Worm (Caenorhabditis elegans) whole organism, young adult: ENCODE measurements around the gene F02D10.2.

Experiments used
- B0261.1 ChIP-seq: sonication (generic microtip); optimal IDR thresholded peaks from 2 replicates; lab custom pipeline; 2016; ENCODE audit warnings: mild to moderate bottlenecking, missing genetic modification characterization, moderate library complexity, missing compliant biosample characterization
- D2030.7 ChIP-seq: fragments of 200-800 bp; sonication (Bioruptor generic); IDR thresholded peaks from 2 replicates; pipeline ENCODE4 v1.3.6; 2022; ENCODE audit warnings: missing genetic modification reagents, missing genetic modification characterization, missing compliant biosample characterization
- F10E7.11 ChIP-seq: sonication (generic microtip); optimal IDR thresholded peaks from 2 replicates; lab custom pipeline; 2017; ENCODE audit warnings: mild to moderate bottlenecking, missing genetic modification characterization, moderate library complexity, missing compliant biosample characterization
- F23B12.7 ChIP-seq: sonication (generic microtip); optimal IDR thresholded peaks from 2 replicates; lab custom pipeline; 2017; ENCODE audit warnings: missing genetic modification characterization, mild to moderate bottlenecking, missing compliant biosample characterization, antibody characterized with exemption, moderate library complexity; ENCODE audit not compliant: insufficient read depth
- F52B5.7 ChIP-seq: sonication (generic microtip); optimal IDR thresholded peaks from 2 replicates; lab custom pipeline; 2016; ENCODE audit warnings: mild to moderate bottlenecking, missing genetic modification characterization, missing compliant biosample characterization
- F57A8.1 ChIP-seq: fragments of 200-800 bp; sonication (Bioruptor generic); optimal IDR thresholded peaks from 2 replicates; lab custom pipeline; 2018; ENCODE audit warnings: mild to moderate bottlenecking, missing genetic modification characterization, moderate library complexity, missing compliant biosample characterization
- F57C9.4 ChIP-seq: sonication (generic microtip); optimal IDR thresholded peaks from 2 replicates; lab custom pipeline; 2017; ENCODE audit warnings: mild to moderate bottlenecking, missing genetic modification characterization, missing compliant biosample characterization
- K11D2.4 ChIP-seq: fragments of 200-800 bp; sonication (Bioruptor generic); IDR thresholded peaks from 2 replicates; pipeline ENCODE4 v1.3.6; 2022; ENCODE audit warnings: missing genetic modification reagents, missing genetic modification characterization, missing compliant biosample characterization
- K12H6.12 ChIP-seq: fragments of 200-800 bp; sonication (Bioruptor generic); optimal IDR thresholded peaks from 2 replicates; lab custom pipeline; 2018; ENCODE audit warnings: mild to moderate bottlenecking, missing genetic modification characterization, missing compliant biosample characterization
- Y53F4B.3 ChIP-seq: fragments of 200-800 bp; sonication (Bioruptor generic); IDR thresholded peaks from 2 replicates; pipeline ENCODE4 v1.3.6; 2022; ENCODE audit warnings: missing genetic modification reagents, missing genetic modification characterization, missing compliant biosample characterization
- Y67H2A.10 ChIP-seq: fragments of 200-800 bp; sonication (Bioruptor generic); conservative IDR thresholded peaks from 2 replicates; pipeline ENCODE4 v1.3.6; 2022; ENCODE audit warnings: missing genetic modification reagents, missing genetic modification characterization, missing compliant biosample characterization
- Y79H2A.3 ChIP-seq: fragments of 200-800 bp; sonication (Bioruptor generic); conservative IDR thresholded peaks from 2 replicates; pipeline ENCODE4 v1.3.6; 2022; ENCODE audit warnings: missing genetic modification reagents, missing genetic modification characterization, missing compliant biosample characterization
- Y95B8A.8 ChIP-seq: fragments of 200-800 bp; sonication (Bioruptor generic); IDR thresholded peaks from 2 replicates; pipeline ENCODE4 v1.3.6; 2022; ENCODE audit warnings: missing genetic modification reagents, missing genetic modification characterization, missing compliant biosample characterization
- akir-1 ChIP-seq: fragments of 200-800 bp; sonication (Bioruptor generic); optimal IDR thresholded peaks from 2 replicates; lab custom pipeline; 2018; ENCODE audit warnings: mild to moderate bottlenecking, missing genetic modification characterization, moderate library complexity, missing compliant biosample characterization
- athp-1 ChIP-seq: sonication (generic microtip); optimal IDR thresholded peaks from 2 replicates; lab custom pipeline; 2017; ENCODE audit warnings: mild to moderate bottlenecking, missing genetic modification characterization, missing compliant biosample characterization
- attf-3 ChIP-seq: fragments of 200-800 bp; sonication (Bioruptor generic); conservative IDR thresholded peaks from 2 replicates; pipeline ENCODE4 v1.3.6; 2022; ENCODE audit warnings: missing genetic modification reagents, missing genetic modification characterization, missing compliant biosample characterization
- bed-2 ChIP-seq: fragments of 200-800 bp; sonication (Bioruptor generic); IDR thresholded peaks from 2 replicates; pipeline ENCODE4 v1.3.6; 2022; ENCODE audit warnings: missing genetic modification reagents, missing genetic modification characterization, missing compliant biosample characterization
- ceh-79 ChIP-seq: sonication (generic microtip); optimal IDR thresholded peaks from 2 replicates; lab custom pipeline; 2017; ENCODE audit warnings: mild to moderate bottlenecking, missing genetic modification characterization, missing compliant biosample characterization
- dox-1 ChIP-seq: fragments of 200-800 bp; sonication (Bioruptor generic); IDR thresholded peaks from 2 replicates; pipeline ENCODE4 v1.3.6; 2022; ENCODE audit warnings: missing genetic modification reagents, missing genetic modification characterization, missing compliant biosample characterization
- dpff-1 ChIP-seq: sonication (generic microtip); optimal IDR thresholded peaks from 2 replicates; lab custom pipeline; 2017; ENCODE audit warnings: mild to moderate bottlenecking, missing genetic modification characterization, missing compliant biosample characterization
- egl-44 ChIP-seq: fragments of 200-800 bp; sonication (Bioruptor generic); IDR thresholded peaks from 2 replicates; pipeline ENCODE4 v1.3.6; 2022; ENCODE audit warnings: missing genetic modification reagents, missing genetic modification characterization, missing compliant biosample characterization
- egrh-3 ChIP-seq: fragments of 200-800 bp; sonication (Bioruptor generic); IDR thresholded peaks from 2 replicates; pipeline ENCODE4 v1.3.6; 2022; ENCODE audit warnings: missing genetic modification reagents, missing genetic modification characterization, missing compliant biosample characterization
- ets-4 ChIP-seq: fragments of 200-800 bp; sonication (Bioruptor generic); optimal IDR thresholded peaks from 2 replicates; lab custom pipeline; 2018; ENCODE audit warnings: mild to moderate bottlenecking, missing genetic modification characterization, missing compliant biosample characterization
- him-1 ChIP-seq: sonication (generic microtip); optimal IDR thresholded peaks from 2 replicates; lab custom pipeline; 2016; ENCODE audit warnings: missing genotype, missing genetic modification reagents, missing genetic modification characterization, missing compliant biosample characterization
- hlh-12 ChIP-seq: sonication (generic microtip); optimal IDR thresholded peaks from 2 replicates; lab custom pipeline; 2016; ENCODE audit warnings: missing genetic modification characterization, missing compliant biosample characterization
- hmg-1.2 ChIP-seq: fragments of 200-800 bp; sonication (Bioruptor generic); IDR thresholded peaks from 2 replicates; pipeline ENCODE4 v1.3.6; 2022; ENCODE audit warnings: missing genetic modification reagents, missing genetic modification characterization, missing compliant biosample characterization
- hmg-20 ChIP-seq: fragments of 200-800 bp; sonication (Bioruptor generic); IDR thresholded peaks from 2 replicates; pipeline ENCODE4 v1.3.6; 2022; ENCODE audit warnings: missing genetic modification reagents, missing genetic modification characterization, missing compliant biosample characterization
- hrde-1 ChIP-seq: sonication (generic microtip); optimal IDR thresholded peaks from 2 replicates; lab custom pipeline; 2016; ENCODE audit warnings: missing genetic modification characterization, mild to moderate bottlenecking, missing compliant biosample characterization, moderate library complexity, missing genotype, missing genetic modification reagents, borderline replicate concordance
- nhr-80 ChIP-seq: sonication (generic microtip); optimal IDR thresholded peaks from 2 replicates; lab custom pipeline; 2016; ENCODE audit warnings: missing genetic modification characterization, missing compliant biosample characterization
- nhr-90 ChIP-seq: sonication (generic microtip); optimal IDR thresholded peaks from 2 replicates; lab custom pipeline; 2016; ENCODE audit warnings: missing genotype, mild to moderate bottlenecking, missing genetic modification characterization, missing compliant biosample characterization
- rcor-1 ChIP-seq: fragments of 200-800 bp; sonication (Bioruptor generic); IDR thresholded peaks from 2 replicates; pipeline ENCODE4 v1.3.6; 2022; ENCODE audit warnings: missing genetic modification reagents, missing genetic modification characterization, missing compliant biosample characterization
- snpc-1.3 ChIP-seq: sonication (generic microtip); optimal IDR thresholded peaks from 2 replicates; lab custom pipeline; 2017; ENCODE audit warnings: missing genetic modification characterization, mild to moderate bottlenecking, missing compliant biosample characterization, antibody characterized with exemption, moderate library complexity, missing genotype, missing genetic modification reagents; ENCODE audit not compliant: insufficient read depth
- snpc-4 ChIP-seq, 5 experiments: fragments of 150-350 bp in 1 of 5; sonication (generic microtip) in 4 of 5; optimal IDR thresholded peaks; 2 replicates each; lab custom pipeline; 2014 to 2018; ENCODE audit warnings: missing genetic modification characterization in 5 of 5, missing biosample characterization in 3 of 5, antibody characterized with exemption in 2 of 5, mild to moderate bottlenecking in 2 of 5, missing compliant biosample characterization in 2 of 5, missing genotype in 2 of 5, moderate library complexity in 2 of 5, missing genetic modification reagents in 1 of 5
- sptf-2 ChIP-seq: fragments of 200-800 bp; sonication (Bioruptor generic); optimal IDR thresholded peaks from 2 replicates; lab custom pipeline; 2018; ENCODE audit warnings: mild to moderate bottlenecking, missing genetic modification characterization, missing compliant biosample characterization
- tbp1 ChIP-seq: fragments of 200-800 bp; sonication (Bioruptor generic); optimal IDR thresholded peaks from 2 replicates; lab custom pipeline; 2018; ENCODE audit warnings: mild to moderate bottlenecking, missing genetic modification characterization, missing compliant biosample characterization
- unc-62 ChIP-seq: fragments of 150-350 bp; optimal IDR thresholded peaks from 2 replicates; lab custom pipeline; 2014; ENCODE audit warnings: missing biosample characterization, missing genetic modification reagents, missing genetic modification characterization
- zfh-2 ChIP-seq: fragments of 200-800 bp; sonication (Bioruptor generic); conservative IDR thresholded peaks from 2 replicates; pipeline ENCODE4 v1.3.6; 2022; ENCODE audit warnings: missing genetic modification reagents, missing genetic modification characterization, missing compliant biosample characterization
- ztf-22 ChIP-seq: fragments of 200-800 bp; sonication (Bioruptor generic); optimal IDR thresholded peaks from 2 replicates; lab custom pipeline; 2018; ENCODE audit warnings: mild to moderate bottlenecking, missing genetic modification characterization, moderate library complexity, missing compliant biosample characterization
- ztf-25 ChIP-seq: fragments of 200-800 bp; sonication (Bioruptor generic); IDR thresholded peaks from 2 replicates; pipeline ENCODE4 v1.3.6; 2022; ENCODE audit warnings: missing genetic modification reagents, missing genetic modification characterization, missing compliant biosample characterization
- ztf-26 ChIP-seq: sonication (generic microtip); optimal IDR thresholded peaks from 2 replicates; lab custom pipeline; 2017; ENCODE audit warnings: missing genetic modification characterization, missing compliant biosample characterization
- ztf-3 ChIP-seq: fragments of 200-800 bp; sonication (Bioruptor generic); optimal IDR thresholded peaks from 2 replicates; lab custom pipeline; 2018; ENCODE audit warnings: mild to moderate bottlenecking, missing genetic modification characterization, missing compliant biosample characterization
- ztf-6 ChIP-seq: fragments of 200-800 bp; sonication (Bioruptor generic); IDR thresholded peaks from 2 replicates; pipeline ENCODE4 v1.3.6; 2022; ENCODE audit warnings: missing genetic modification reagents, missing genetic modification characterization, missing compliant biosample characterization

F02D10.2 gene

DNA sequence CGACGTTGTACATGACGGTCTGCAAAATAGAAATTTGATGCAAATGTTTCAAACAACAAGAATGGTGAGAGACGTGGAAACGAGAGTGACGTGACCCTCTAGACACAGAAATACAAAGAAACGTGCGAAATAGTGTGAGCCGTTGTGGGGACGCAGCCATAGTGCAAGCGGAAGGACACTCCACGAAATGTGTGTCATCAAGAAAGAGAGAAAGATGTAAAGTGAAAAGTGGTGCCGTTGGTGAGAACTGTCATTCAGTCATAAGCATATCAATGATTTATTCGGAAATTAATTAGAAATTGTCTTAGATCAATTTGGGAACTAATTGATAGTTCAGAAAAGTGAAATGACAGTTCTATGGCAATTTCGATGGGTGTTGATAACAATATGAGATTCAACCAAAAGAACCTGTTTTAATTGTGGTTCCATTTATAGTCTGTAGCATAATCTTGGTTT lies 43.8 kb downstream of the F02D10.2 start, which contains the start of gene C29F7.3 (continued):
- TF ChIP-seq hmg-1.2 = peak; percentile 58; the same call in 1 of the 2 replicates
- peak; percentile 79 for TF ChIP-seq ztf-22 (GFP tag; lab: Kevin White, UChicago)
- TF ChIP-seq K11D2.4 (GFP tag; lab: Robert Waterston, UW) = no peak
- no peak for TF ChIP-seq bed-2 (GFP tag; lab: Robert Waterston, UW)
- TF ChIP-seq F23B12.7 (tag; lab: Kevin White, UChicago) = peak; percentile 15
- TF ChIP-seq ceh-79 (tag; lab: Kevin White, UChicago) = no peak
- TF ChIP-seq F52B5.7 (tag; lab: Kevin White, UChicago) = no peak
- peak; percentile 58; the same call in 1 of the 2 replicates for TF ChIP-seq dox-1
- TF ChIP-seq tbp1 (GFP tag; lab: Kevin White, UChicago) = peak; percentile 7
- no peak for TF ChIP-seq Y53F4B.3 (GFP tag; lab: Robert Waterston, UW)
- peak; percentile 46 for TF ChIP-seq unc-62 (GFP tag; lab: Kevin White, UChicago)
- TF ChIP-seq him-1 = no peak
- 0 out of 2 replicates have a peak, but pooled peaks have one; percentile 12 for TF ChIP-seq egl-44
- TF ChIP-seq nhr-80 (tag; lab: Kevin White, UChicago) = peak; percentile 95
- no peak for TF ChIP-seq ztf-25
- no peak for TF ChIP-seq Y79H2A.3 (GFP tag; lab: Robert Waterston, UW)
- TF ChIP-seq ets-4 (GFP tag; lab: Kevin White, UChicago) = peak; percentile 54

- TF ChIP-seq sptf-2 (GFP tag; lab: Kevin White, UChicago) (no peak), Y67H2A.10 (GFP tag; lab: Robert Waterston, UW) (no peak), hrde-1 (tag; lab: Kevin White, UChicago) (no peak), ztf-6 (GFP tag; lab: Robert Waterston, UW) (no peak), hmg-20 (GFP tag; lab: Robert Waterston, UW) (no peak), D2030.7 (GFP tag; lab: Robert Waterston, UW) (no peak), ztf-26 (tag; lab: Kevin White, UChicago) (no peak), ztf-3 (GFP tag; lab: Kevin White, UChicago) (no peak), hlh-12 (tag; lab: Kevin White, UChicago) (no peak), Y95B8A.8 (no peak)
- TF ChIP-seq, all 124 proteins: peak for 0
Measured at ce11 chrX:13417479-13417878, 46.2 kb downstream of the F02D10.2 start.

DNA sequence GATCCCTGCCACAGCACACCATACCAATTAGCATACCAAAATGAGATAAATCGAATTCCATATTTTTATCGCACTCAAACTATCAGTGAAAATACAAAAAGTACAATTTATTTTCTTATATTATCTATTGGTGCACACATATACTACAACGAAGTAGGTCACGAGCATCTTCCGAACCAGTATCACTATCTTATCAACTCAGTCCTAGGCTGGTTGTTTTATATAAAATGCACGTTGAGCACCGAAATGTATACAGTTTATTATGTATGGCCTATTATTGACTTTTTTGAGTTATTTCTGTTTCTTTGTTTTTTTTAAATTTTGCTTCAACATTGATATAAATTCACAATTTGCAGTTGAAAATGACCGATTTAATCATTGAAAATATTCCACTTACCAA lies 48.0 kb downstream of the F02D10.2 start, which contains the start of gene C29F7.2:
C29F7.2 (plus strand) TSS at position 357 of the 400 bp plus-strand sequence.
- TF ChIP-seq tbp1 (GFP tag; lab: Kevin White, UChicago) (peak; percentile 31), nhr-80 (tag; lab: Kevin White, UChicago) (peak; percentile 44), him-1 (no peak)

DNA sequence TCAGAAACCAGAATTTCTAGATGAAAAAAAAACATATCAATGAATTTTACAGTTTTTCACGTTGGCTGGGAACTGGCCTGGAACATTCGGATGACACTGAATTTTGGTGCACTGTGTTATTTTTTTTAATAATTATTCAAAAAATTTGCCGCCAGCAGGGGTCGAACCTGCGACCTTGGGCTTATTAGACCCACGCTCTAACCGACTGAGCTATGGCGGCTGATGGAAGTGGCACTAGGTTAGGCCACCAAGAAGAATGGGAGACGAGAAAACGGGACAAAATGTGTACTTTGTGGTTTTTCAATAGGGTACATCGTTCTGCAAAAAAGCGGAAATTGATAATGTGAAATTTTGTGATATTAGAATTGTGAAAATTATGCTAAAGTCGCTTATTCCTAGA lies 48.7 kb downstream of the F02D10.2 start:
- no peak for TF ChIP-seq egrh-3
- TF ChIP-seq dpff-1 (tag; lab: Kevin White, UChicago) = no peak
- no peak for TF ChIP-seq zfh-2 (GFP tag; lab: Robert Waterston, UW)
- no peak for TF ChIP-seq attf-3 (GFP tag; lab: Robert Waterston, UW)
- no peak for TF ChIP-seq K12H6.12 (tag; lab: Kevin White, UChicago)
- no peak for TF ChIP-seq F10E7.11
- TF ChIP-seq nhr-90 = peak; percentile 78
- TF ChIP-seq bed-2 (GFP tag; lab: Robert Waterston, UW) = no peak
- no peak for TF ChIP-seq Y79H2A.3 (GFP tag; lab: Robert Waterston, UW)
- TF ChIP-seq nhr-80 (tag; lab: Kevin White, UChicago) = peak; percentile 8
- peak; percentile 75 for TF ChIP-seq snpc-4 (GFP tag; optimal IDR thresholded peaks at IDR 0.05; lab: Kevin White, UChicago)
- peak in 3 of 4 experiments; percentile 3 to 82 (median 72) for TF ChIP-seq snpc-4 (tag; optimal IDR thresholded peaks at IDR 0.05; lab: Kevin White, UChicago)
- TF ChIP-seq hrde-1 (tag; lab: Kevin White, UChicago) = peak; percentile 22
- TF ChIP-seq rcor-1 = peak; percentile 36; the same call in 1 of the 2 replicates
- peak; percentile 77 for TF ChIP-seq B0261.1 (tag; lab: Kevin White, UChicago)
- TF ChIP-seq F57A8.1 (GFP tag; lab: Kevin White, UChicago) = no peak
- peak; percentile 39 for TF ChIP-seq snpc-1.3 (tag; lab: Kevin White, UChicago)
- no peak for TF ChIP-seq F57C9.4
- TF ChIP-seq akir-1 = no peak
- no peak for TF ChIP-seq athp-1 (tag; lab: Kevin White, UChicago)
